Comparison of ENCODE assay signal across 5 fruit fly cellular contexts in the genomic region with DNA sequence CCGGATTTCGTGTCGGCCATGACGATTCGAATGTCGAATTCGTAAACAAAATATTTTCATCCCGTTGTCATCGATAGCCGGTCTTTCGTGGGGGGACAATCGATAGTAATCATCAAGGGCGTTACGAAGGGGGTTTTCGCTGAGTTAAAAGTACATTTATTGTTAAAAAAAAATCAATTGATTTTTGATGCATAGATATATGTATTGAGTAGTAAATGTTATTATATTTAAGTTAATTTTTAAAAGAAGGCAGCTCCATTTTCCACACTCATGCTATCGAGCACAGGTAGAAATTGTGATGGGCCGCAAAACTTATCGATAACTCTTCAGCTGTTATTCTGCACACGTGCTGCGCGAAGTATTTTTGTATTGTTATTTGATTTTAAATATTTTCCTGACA.
A peak's percentile ranks its signal among the peaks of the same experiment; 100 is the strongest.
TF ChIP-seq lines count a peak whose summit lies in the region.

A gene (minus strand): TSS at position 51 of the 400 bp plus-strand sequence.
A gene (plus strand): TSS at position 314 of the 400 bp plus-strand sequence.

- TF ChIP-seq CTCF in whole organism, embryonic (GFP tag; optimal IDR thresholded peaks at IDR 0.05; lab: Kevin White, UChicago), result no peak

TF ChIP-seq in whole organism, adult, 20 proteins besides CTCF, POLR2A, EP300 and RAD21 (continues in another document):
- TF ChIP-seq Clk (GFP tag; optimal IDR thresholded peaks at IDR 0.05; lab: Kevin White, UChicago) (peak; percentile 78), pad (GFP tag; optimal IDR thresholded peaks at IDR 0.05; lab: Kevin White, UChicago) (peak; percentile 69), CG11617 (GFP tag; optimal IDR thresholded peaks at IDR 0.05; lab: Kevin White, UChicago) (peak; percentile 80), CG33017 (tag; optimal IDR thresholded peaks at IDR 0.05; lab: Kevin White, UChicago) (peak; percentile 62), Mnt (GFP tag; optimal IDR thresholded peaks at IDR 0.05; lab: Kevin White, UChicago) (peak; percentile 100), CG7101 (tag; optimal IDR thresholded peaks at IDR 0.05; lab: Kevin White, UChicago) (peak; percentile 80), Crg-1 (GFP tag; optimal IDR thresholded peaks at IDR 0.05; lab: Kevin White, UChicago) (peak; percentile 67), ovo (GFP tag; optimal IDR thresholded peaks at IDR 0.05; lab: Kevin White, UChicago) (no peak), cic (GFP tag; optimal IDR thresholded peaks at IDR 0.05; lab: Kevin White, UChicago) (peak; percentile 42), CG1620 (GFP tag; optimal IDR thresholded peaks at IDR 0.05; lab: Kevin White, UChicago) (peak; percentile 88), CG12768 (GFP tag; optimal IDR thresholded peaks at IDR 0.05; lab: Kevin White, UChicago) (peak; percentile 82), bab1 (GFP tag; optimal IDR thresholded peaks at IDR 0.05; lab: Kevin White, UChicago) (peak; percentile 91), CG7045 (GFP tag; optimal IDR thresholded peaks at IDR 0.05; lab: Kevin White, UChicago) (peak; percentile 72), cnc (optimal IDR thresholded peaks at IDR 0.05; lab: Kevin White, UChicago) (no peak), Hr96 (GFP tag; optimal IDR thresholded peaks at IDR 0.05; lab: Kevin White, UChicago) (no peak), CG5204 (GFP tag; optimal IDR thresholded peaks at IDR 0.05; lab: Kevin White, UChicago) (no peak), toe (GFP tag; optimal IDR thresholded peaks at IDR 0.05; lab: Kevin White, UChicago) (no peak)

TF ChIP-seq in whole organism, embryonic, 481 proteins besides CTCF, POLR2A, EP300 and RAD21 (continues in another document):
- TF ChIP-seq zfh2 (GFP tag; optimal IDR thresholded peaks at IDR 0.05; lab: Kevin White, UChicago) (peak; percentile 78), scrt (GFP tag; optimal IDR thresholded peaks at IDR 0.05; lab: Kevin White, UChicago) (no peak), mirr (GFP tag; optimal IDR thresholded peaks at IDR 0.05; lab: Kevin White, UChicago) (no peak), Bgb (GFP tag; IDR thresholded peaks at IDR 0.05; lab: Robert Waterston, UW; ENCODE audit: partially characterized antibody) (peak; percentile 87), CG10274 (GFP tag; optimal IDR thresholded peaks at IDR 0.05; lab: Kevin White, UChicago) (no peak), CG4617 (GFP tag; optimal IDR thresholded peaks at IDR 0.05; lab: Kevin White, UChicago; ENCODE audit: borderline replicate concordance) (peak; percentile 15), her (GFP tag; optimal IDR thresholded peaks at IDR 0.05; lab: Kevin White, UChicago) (peak; percentile 10), CG6854 (GFP tag; optimal IDR thresholded peaks at IDR 0.05; lab: Kevin White, UChicago) (peak; percentile 34), CG14965 (GFP tag; optimal IDR thresholded peaks at IDR 0.05; lab: Kevin White, UChicago; ENCODE audit: borderline replicate concordance) (no peak), CG10147 (GFP tag; optimal IDR thresholded peaks at IDR 0.05; lab: Kevin White, UChicago) (no peak), chinmo (GFP tag; IDR thresholded peaks at IDR 0.05; lab: Robert Waterston, UW; ENCODE audit: partially characterized antibody) (peak; percentile 83; the same call in 2 of the 4 replicates), Rfx (GFP tag; IDR thresholded peaks at IDR 0.05; lab: Robert Waterston, UW) (peak; percentile 97), crol (GFP tag; IDR thresholded peaks at IDR 0.05; lab: Robert Waterston, UW) (no peak), Dbx (GFP tag; IDR thresholded peaks at IDR 0.05; lab: Robert Waterston, UW) (peak; percentile 97), CG2712 (tag; optimal IDR thresholded peaks at IDR 0.05; lab: Kevin White, UChicago) (peak; percentile 88), CG11093 (GFP tag; IDR thresholded peaks at IDR 0.05; lab: Robert Waterston, UW) (peak; percentile 90)

TF ChIP-seq in whole organism, prepupa, 60 proteins besides CTCF, POLR2A, EP300 and RAD21 (continues in another document):
- TF ChIP-seq svp (GFP tag; lab: Kevin White, UChicago) (no peak), Smox (GFP tag; optimal IDR thresholded peaks at IDR 0.05; lab: Kevin White, UChicago) (no peak), Sox15 (GFP tag; optimal IDR thresholded peaks at IDR 0.05; lab: Kevin White, UChicago) (peak; percentile 65), Gug (GFP tag; IDR thresholded peaks at IDR 0.05; lab: Robert Waterston, UW) (peak; percentile 69), achi (GFP tag; optimal IDR thresholded peaks at IDR 0.05; lab: Kevin White, UChicago) (no peak), CG3032 (tag; optimal IDR thresholded peaks at IDR 0.05; lab: Kevin White, UChicago) (peak; percentile 91), Hr4 (GFP tag; optimal IDR thresholded peaks at IDR 0.05; lab: Kevin White, UChicago) (no peak), CG7368 (GFP tag; optimal IDR thresholded peaks at IDR 0.05; lab: Kevin White, UChicago) (no peak), CG6163 (GFP tag; IDR thresholded peaks at IDR 0.05; lab: Robert Waterston, UW) (peak; percentile 94), CG10669 (GFP tag; optimal IDR thresholded peaks at IDR 0.05; lab: Kevin White, UChicago) (no peak), eg (GFP tag; IDR thresholded peaks at IDR 0.05; lab: Robert Waterston, UW) (peak; percentile 92), lz (GFP tag; optimal IDR thresholded peaks at IDR 0.05; lab: Kevin White, UChicago) (peak; percentile 81), Sox102F (GFP tag; optimal IDR thresholded peaks at IDR 0.05; lab: Kevin White, UChicago) (no peak), cyc (GFP tag; optimal IDR thresholded peaks at IDR 0.05; lab: Kevin White, UChicago) (peak; percentile 70), CG11902 (GFP tag; optimal IDR thresholded peaks at IDR 0.05; lab: Kevin White, UChicago) (peak; percentile 92), acj6 (GFP tag; optimal IDR thresholded peaks at IDR 0.05; lab: Kevin White, UChicago) (no peak), Ets96B (tag; optimal IDR thresholded peaks at IDR 0.05; lab: Kevin White, UChicago) (peak; percentile 86), CG34406 (GFP tag; optimal IDR thresholded peaks at IDR 0.05; lab: Kevin White, UChicago) (no peak), fkh (GFP tag; optimal IDR thresholded peaks at IDR 0.05; lab: Kevin White, UChicago) (no peak)

TF ChIP-seq in whole organism, pupa, 21 proteins besides CTCF, POLR2A, EP300 and RAD21:
- no peak for TF ChIP-seq EcR (GFP tag; optimal IDR thresholded peaks at IDR 0.05; lab: Kevin White, UChicago)
- TF ChIP-seq CG15710 (tag; optimal IDR thresholded peaks at IDR 0.05; lab: Kevin White, UChicago), result peak; percentile 70
- peak; percentile 45 for TF ChIP-seq CG9948 (tag; optimal IDR thresholded peaks at IDR 0.05; lab: Kevin White, UChicago)
- peak; percentile 97 for TF ChIP-seq Ets98B (GFP tag; IDR thresholded peaks at IDR 0.05; lab: Robert Waterston, UW)
- peak; percentile 2 for TF ChIP-seq gl (tag; optimal IDR thresholded peaks at IDR 0.05; lab: Kevin White, UChicago)
- peak; percentile 98 for TF ChIP-seq CG4496 (GFP tag; IDR thresholded peaks at IDR 0.05; lab: Robert Waterston, UW)
- no peak for TF ChIP-seq D1 (tag; optimal IDR thresholded peaks at IDR 0.05; lab: Kevin White, UChicago)
- peak; percentile 67 for TF ChIP-seq Snoo (tag; optimal IDR thresholded peaks at IDR 0.05; lab: Kevin White, UChicago)
- peak; percentile 49 for TF ChIP-seq CG17806 (tag; optimal IDR thresholded peaks at IDR 0.05; lab: Kevin White, UChicago)
- no peak for TF ChIP-seq CG8301 (tag; optimal IDR thresholded peaks at IDR 0.05; lab: Kevin White, UChicago)
- TF ChIP-seq CG32121 (GFP tag; IDR thresholded peaks at IDR 0.05; lab: Robert Waterston, UW), result peak; percentile 79; the same call in 1 of the 2 replicates
- TF ChIP-seq fd96Ca (GFP tag; IDR thresholded peaks at IDR 0.05; lab: Robert Waterston, UW), result peak; percentile 89
- TF ChIP-seq CG12605 (GFP tag; IDR thresholded peaks at IDR 0.05; lab: Robert Waterston, UW), result peak; percentile 91
- peak; percentile 45 for TF ChIP-seq CG34367 (tag; optimal IDR thresholded peaks at IDR 0.05; lab: Kevin White, UChicago)
- peak; percentile 93 for TF ChIP-seq rn (GFP tag; IDR thresholded peaks at IDR 0.05; lab: Robert Waterston, UW)

TF ChIP-seq in whole organism, wandering third instar larva, 38 proteins besides CTCF, POLR2A, EP300 and RAD21:
- peak; percentile 81 for TF ChIP-seq ey (GFP tag; optimal IDR thresholded peaks at IDR 0.05; lab: Kevin White, UChicago)
- peak; percentile 67 for TF ChIP-seq sv (GFP tag; optimal IDR thresholded peaks at IDR 0.05; lab: Kevin White, UChicago)
- peak; percentile 94 for TF ChIP-seq Hr83 (GFP tag; optimal IDR thresholded peaks at IDR 0.05; lab: Kevin White, UChicago; ENCODE audit: poor library complexity, severe bottlenecking)
- TF ChIP-seq HLH106 (tag; optimal IDR thresholded peaks at IDR 0.05; lab: Kevin White, UChicago), result peak; percentile 93
- TF ChIP-seq Dfd (GFP tag; optimal IDR thresholded peaks at IDR 0.05; lab: Kevin White, UChicago), result no peak
- TF ChIP-seq Abd-B (GFP tag; optimal IDR thresholded peaks at IDR 0.05; lab: Kevin White, UChicago), result no peak
- TF ChIP-seq h (GFP tag; optimal IDR thresholded peaks at IDR 0.05; lab: Kevin White, UChicago), result peak; percentile 97
- TF ChIP-seq CG9705 (GFP tag; optimal IDR thresholded peaks at IDR 0.05; lab: Kevin White, UChicago), result peak; percentile 43
- TF ChIP-seq Myc (optimal IDR thresholded peaks at IDR 0.05; lab: Kevin White, UChicago), result peak; percentile 80
- no peak for TF ChIP-seq Rel (GFP tag; optimal IDR thresholded peaks at IDR 0.05; lab: Kevin White, UChicago)
- TF ChIP-seq Rel (tag; optimal IDR thresholded peaks at IDR 0.05; lab: Kevin White, UChicago), result peak; percentile 85
- TF ChIP-seq rgr (GFP tag; optimal IDR thresholded peaks at IDR 0.05; lab: Kevin White, UChicago), result peak; percentile 87
- TF ChIP-seq dl (GFP tag; optimal IDR thresholded peaks at IDR 0.05; lab: Kevin White, UChicago; ENCODE audit: insufficient read depth in 1 of 2, partially characterized antibody in 2 of 2), result no peak
- TF ChIP-seq psq (GFP tag; optimal IDR thresholded peaks at IDR 0.05; lab: Kevin White, UChicago), result peak; percentile 65
- TF ChIP-seq GATAd (GFP tag; optimal IDR thresholded peaks at IDR 0.05; lab: Kevin White, UChicago), result no peak
- TF ChIP-seq fru (GFP tag; optimal IDR thresholded peaks at IDR 0.05; lab: Kevin White, UChicago), result no peak
- TF ChIP-seq OdsH (GFP tag; optimal IDR thresholded peaks at IDR 0.05; lab: Kevin White, UChicago), result peak; percentile 80
